Fruit fly (Drosophila melanogaster) whole organism, embryonic: Measurements from ENCODE around the gene rho-6.

ENCODE experiments used
- Awh ChIP-seq: fragments of 200-800 bp; sonication (Bioruptor generic); IDR thresholded peaks from 2 replicates; pipeline ENCODE4, ENCODE4 v1.3.6; 2022; ENCODE audit warnings: missing biosample characterization, missing genetic modification characterization
- Bdp1 ChIP-seq: fragments of 200-800 bp; sonication (Bioruptor generic); optimal IDR thresholded peaks from 3 replicates; lab custom pipeline; 2016; ENCODE audit warnings: missing biosample characterization, missing genetic modification characterization
- CG1233 ChIP-seq: fragments of 200-800 bp; sonication (Bioruptor generic); optimal IDR thresholded peaks from 4 replicates; lab custom pipeline; 2018; ENCODE audit warnings: missing biosample characterization, mild to moderate bottlenecking, missing genetic modification characterization
- CG12659 ChIP-seq: fragments of 200-800 bp; sonication (Bioruptor generic); optimal IDR thresholded peaks from 3 replicates; lab custom pipeline; 2017; ENCODE audit warnings: mild to moderate bottlenecking, missing biosample characterization, missing genetic modification reagents, missing genetic modification characterization
- CG12769 ChIP-seq: fragments of 200-800 bp; sonication (Bioruptor generic); optimal IDR thresholded peaks from 2 replicates; lab custom pipeline; 2019; ENCODE audit warnings: missing biosample characterization, mild to moderate bottlenecking, missing genetic modification characterization, moderate library complexity
- CG14710 ChIP-seq: fragments of 200-800 bp; sonication (Bioruptor generic); optimal IDR thresholded peaks from 3 replicates; lab custom pipeline; 2019; ENCODE audit warnings: missing biosample characterization, mild to moderate bottlenecking, missing genetic modification characterization, moderate library complexity
- CG17359 ChIP-seq: fragments of 200-800 bp; sonication (Bioruptor generic); optimal IDR thresholded peaks from 3 replicates; lab custom pipeline; 2018; ENCODE audit warnings: missing biosample characterization, mild to moderate bottlenecking, missing genetic modification characterization, moderate library complexity
- CG1792 ChIP-seq: fragments of 200-800 bp; sonication (Bioruptor generic); optimal IDR thresholded peaks from 2 replicates; lab custom pipeline; 2016; ENCODE audit warnings: missing biosample characterization, missing genetic modification characterization
- CG2875 ChIP-seq: fragments of 200-800 bp; sonication (Bioruptor generic); optimal IDR thresholded peaks from 2 replicates; lab custom pipeline; 2017; ENCODE audit warnings: missing biosample characterization, mild to moderate bottlenecking, missing genetic modification characterization, missing genetic modification reagents
- CG34376 ChIP-seq: fragments of 200-800 bp; sonication (Bioruptor generic); optimal IDR thresholded peaks from 2 replicates; lab custom pipeline; 2018; ENCODE audit warnings: missing biosample characterization, mild to moderate bottlenecking, missing genetic modification characterization
- CG4707 ChIP-seq: fragments of 200-800 bp; sonication (Bioruptor generic); optimal IDR thresholded peaks from 2 replicates; lab custom pipeline; 2018; ENCODE audit warnings: missing biosample characterization, mild to moderate bottlenecking, missing genetic modification characterization, moderate library complexity
- CG6254 ChIP-seq: fragments of 200-800 bp; sonication (Bioruptor generic); optimal IDR thresholded peaks from 3 replicates; lab custom pipeline; 2017; ENCODE audit warnings: mild to moderate bottlenecking, missing biosample characterization, missing genetic modification reagents, missing genetic modification characterization
- CG6683 ChIP-seq: fragments of 200-800 bp; sonication (Bioruptor generic); optimal IDR thresholded peaks from 2 replicates; lab custom pipeline; 2017; ENCODE audit warnings: missing biosample characterization, mild to moderate bottlenecking, missing genetic modification characterization, missing genetic modification reagents
- CG6791 ChIP-seq: fragments of 200-800 bp; sonication (Bioruptor generic); IDR thresholded peaks from 3 replicates; pipeline ENCODE4 v1.3.6; 2022; ENCODE audit warnings: missing biosample characterization, missing genetic modification characterization; ENCODE audit not compliant: partially characterized antibody
- CG8359 ChIP-seq: fragments of 200-800 bp; sonication (Bioruptor generic); optimal IDR thresholded peaks from 2 replicates; lab custom pipeline; 2017; ENCODE audit warnings: missing biosample characterization, mild to moderate bottlenecking, missing genetic modification characterization, borderline replicate concordance
- CG8924 ChIP-seq: fragments of 200-800 bp; optimal IDR thresholded peaks from 3 replicates; lab custom pipeline; 2019; ENCODE audit warnings: missing biosample characterization, mild to moderate bottlenecking, missing genetic modification characterization, moderate library complexity
- CG9215 ChIP-seq: fragments of 200-800 bp; sonication (Bioruptor generic); IDR thresholded peaks from 2 replicates; pipeline ENCODE4 v1.3.6; 2022; ENCODE audit warnings: missing biosample characterization, missing genetic modification characterization
- CG9817 ChIP-seq: fragments of 200-800 bp; sonication (Bioruptor generic); optimal IDR thresholded peaks from 2 replicates; lab custom pipeline; 2018; ENCODE audit warnings: missing biosample characterization, mild to moderate bottlenecking, missing genetic modification characterization, moderate library complexity
- CkIIα-i1 ChIP-seq: fragments of 200-800 bp; sonication (Bioruptor generic); IDR thresholded peaks from 2 replicates; pipeline ENCODE4 v1.3.6; 2022; ENCODE audit warnings: missing biosample characterization, missing genetic modification characterization
- Dbx ChIP-seq: fragments of 200-800 bp; sonication (Bioruptor generic); IDR thresholded peaks from 3 replicates; pipeline ENCODE4 v1.3.6; 2022; ENCODE audit warnings: missing biosample characterization, missing genetic modification characterization
- Dll ChIP-seq: fragments of 200-800 bp; sonication (Bioruptor generic); IDR thresholded peaks from 4 replicates; pipeline ENCODE4 v1.3.6; 2022; ENCODE audit warnings: missing biosample characterization, missing genetic modification characterization; ENCODE audit not compliant: partially characterized antibody
- Drgx ChIP-seq: fragments of 200-800 bp; sonication (Bioruptor generic); IDR thresholded peaks from 2 replicates; pipeline ENCODE4 v1.3.6; 2022; ENCODE audit warnings: missing biosample characterization, missing genetic modification characterization
- Eip74EF ChIP-seq, 2 experiments: fragments of 200-800 bp in 1 of 2; fragments of >200 bp in 1 of 2; sonication (Bioruptor generic) in 1 of 2; optimal IDR thresholded peaks; 2 replicates each; lab custom pipeline; 2017 to 2019; ENCODE audit warnings: missing biosample characterization in 2 of 2, missing genetic modification characterization in 2 of 2, mild to moderate bottlenecking in 1 of 2, moderate library complexity in 1 of 2
- Fer3 ChIP-seq: fragments of 200-800 bp; sonication (Bioruptor generic); optimal IDR thresholded peaks from 2 replicates; lab custom pipeline; 2018; ENCODE audit warnings: missing biosample characterization, mild to moderate bottlenecking, missing genetic modification characterization, moderate library complexity
- Hr78 ChIP-seq, 2 experiments: fragments of 200-800 bp in 1 of 2; fragments of >200 bp in 1 of 2; sonication (Bioruptor generic) in 1 of 2; optimal IDR thresholded peaks; 2 replicates each; lab custom pipeline; 2017 to 2019; ENCODE audit warnings: missing biosample characterization in 2 of 2, missing genetic modification characterization in 2 of 2, mild to moderate bottlenecking in 1 of 2, moderate library complexity in 1 of 2
- MTF-1 ChIP-seq: fragments of 200-800 bp; sonication (Bioruptor generic); optimal IDR thresholded peaks from 2 replicates; lab custom pipeline; 2018; ENCODE audit warnings: missing biosample characterization, mild to moderate bottlenecking, missing genetic modification characterization, borderline replicate concordance
- Mes4 ChIP-seq: fragments of 200-800 bp; sonication (Bioruptor generic); optimal IDR thresholded peaks from 2 replicates; lab custom pipeline; 2016; ENCODE audit warnings: missing biosample characterization, missing genetic modification characterization
- Ptx1 ChIP-seq: fragments of 200-800 bp; sonication (Bioruptor generic); IDR thresholded peaks from 2 replicates; pipeline ENCODE4 v1.3.6; 2022; ENCODE audit warnings: missing biosample characterization, missing genetic modification characterization
- Sin3A ChIP-seq: fragments of >200 bp; optimal IDR thresholded peaks from 2 replicates; lab custom pipeline; 2018
- Sox102F ChIP-seq: fragments of 200-800 bp; sonication (Bioruptor generic); optimal IDR thresholded peaks from 2 replicates; lab custom pipeline; 2018; ENCODE audit warnings: missing biosample characterization, mild to moderate bottlenecking, missing genetic modification characterization, moderate library complexity
- Taf1 ChIP-seq: fragments of 200-800 bp; sonication (Bioruptor generic); IDR thresholded peaks from 2 replicates; pipeline ENCODE4 v1.3.6; 2022; ENCODE audit warnings: missing biosample characterization, missing genetic modification characterization
- ase ChIP-seq: fragments of 200-800 bp; sonication (Bioruptor generic); IDR thresholded peaks from 3 replicates; pipeline ENCODE4 v1.3.6; 2022; ENCODE audit warnings: missing biosample characterization, missing genetic modification characterization
- chn ChIP-seq: fragments of 200-800 bp; sonication (Bioruptor generic); optimal IDR thresholded peaks from 2 replicates; lab custom pipeline; 2016; ENCODE audit warnings: missing biosample characterization, missing genetic modification characterization
- crc ChIP-seq: fragments of 200-800 bp; sonication (Bioruptor generic); optimal IDR thresholded peaks from 2 replicates; lab custom pipeline; 2016; ENCODE audit warnings: missing biosample characterization, missing genetic modification characterization
- dmrt99B ChIP-seq: fragments of 200-800 bp; sonication (Bioruptor generic); optimal IDR thresholded peaks from 2 replicates; lab custom pipeline; 2018; ENCODE audit warnings: missing biosample characterization, mild to moderate bottlenecking, missing genetic modification characterization, moderate library complexity
- dysf ChIP-seq: fragments of 200-800 bp; sonication (Bioruptor generic); IDR thresholded peaks from 3 replicates; pipeline ENCODE4 v1.3.6; 2022; ENCODE audit warnings: missing biosample characterization, missing genetic modification characterization
- esg ChIP-seq: fragments of 200-800 bp; sonication (Bioruptor generic); conservative IDR thresholded peaks from 2 replicates; pipeline ENCODE4 v1.3.6; 2022; ENCODE audit warnings: missing biosample characterization, missing genetic modification characterization
- gce ChIP-seq: fragments of 200-800 bp; sonication (Bioruptor generic); IDR thresholded peaks from 3 replicates; pipeline ENCODE4 v1.3.6; 2022; ENCODE audit warnings: missing biosample characterization, missing genetic modification characterization
- gem ChIP-seq: fragments of 200-800 bp; sonication (Bioruptor generic); optimal IDR thresholded peaks from 2 replicates; lab custom pipeline; 2019; ENCODE audit warnings: missing biosample characterization, mild to moderate bottlenecking, missing genetic modification characterization, moderate library complexity
- grau ChIP-seq: fragments of 200-800 bp; optimal IDR thresholded peaks from 3 replicates; lab custom pipeline; 2019; ENCODE audit warnings: missing biosample characterization, mild to moderate bottlenecking, missing genetic modification characterization, moderate library complexity
- ham ChIP-seq: fragments of 200-800 bp; sonication (Bioruptor generic); IDR thresholded peaks from 2 replicates; pipeline ENCODE4 v1.3.6; 2022; ENCODE audit warnings: missing biosample characterization, missing genetic modification characterization
- hth ChIP-seq: fragments of >200 bp; optimal IDR thresholded peaks from 2 replicates; lab custom pipeline; 2017; ENCODE audit warnings: inconsistent platforms
- ind ChIP-seq: fragments of 200-800 bp; sonication (Bioruptor generic); optimal IDR thresholded peaks from 3 replicates; lab custom pipeline; 2016; ENCODE audit warnings: missing biosample characterization, missing genetic modification characterization
- lab ChIP-seq: fragments of 200-800 bp; sonication (Bioruptor generic); optimal IDR thresholded peaks from 3 replicates; lab custom pipeline; 2017; ENCODE audit warnings: missing biosample characterization, missing genetic modification characterization, mild to moderate bottlenecking, moderate library complexity, missing genetic modification reagents
- nerfin-2 ChIP-seq: fragments of 200-800 bp; sonication (Bioruptor generic); IDR thresholded peaks from 2 replicates; pipeline ENCODE4 v1.3.6; 2022; ENCODE audit warnings: missing biosample characterization, missing genetic modification characterization; ENCODE audit not compliant: partially characterized antibody
- p53 ChIP-seq: fragments of 200-800 bp; sonication (Bioruptor generic); optimal IDR thresholded peaks from 2 replicates; lab custom pipeline; 2016; ENCODE audit warnings: missing biosample characterization, missing genetic modification characterization
- scrt ChIP-seq: fragments of 200-800 bp; sonication (Bioruptor generic); optimal IDR thresholded peaks from 2 replicates; lab custom pipeline; 2018; ENCODE audit warnings: missing biosample characterization, mild to moderate bottlenecking, missing genetic modification characterization, moderate library complexity
- slbo ChIP-seq: fragments of 200-800 bp; sonication (Bioruptor generic); IDR thresholded peaks from 2 replicates; pipeline ENCODE4 v1.3.6; 2022; ENCODE audit warnings: missing biosample characterization, missing genetic modification characterization
- sug ChIP-seq: fragments of 200-800 bp; optimal IDR thresholded peaks from 2 replicates; lab custom pipeline; 2019; ENCODE audit warnings: missing biosample characterization, mild to moderate bottlenecking, missing genetic modification characterization, moderate library complexity
- yki ChIP-seq: fragments of >200 bp; optimal IDR thresholded peaks from 3 replicates; lab custom pipeline; 2018

The rho-6 gene

DNA sequence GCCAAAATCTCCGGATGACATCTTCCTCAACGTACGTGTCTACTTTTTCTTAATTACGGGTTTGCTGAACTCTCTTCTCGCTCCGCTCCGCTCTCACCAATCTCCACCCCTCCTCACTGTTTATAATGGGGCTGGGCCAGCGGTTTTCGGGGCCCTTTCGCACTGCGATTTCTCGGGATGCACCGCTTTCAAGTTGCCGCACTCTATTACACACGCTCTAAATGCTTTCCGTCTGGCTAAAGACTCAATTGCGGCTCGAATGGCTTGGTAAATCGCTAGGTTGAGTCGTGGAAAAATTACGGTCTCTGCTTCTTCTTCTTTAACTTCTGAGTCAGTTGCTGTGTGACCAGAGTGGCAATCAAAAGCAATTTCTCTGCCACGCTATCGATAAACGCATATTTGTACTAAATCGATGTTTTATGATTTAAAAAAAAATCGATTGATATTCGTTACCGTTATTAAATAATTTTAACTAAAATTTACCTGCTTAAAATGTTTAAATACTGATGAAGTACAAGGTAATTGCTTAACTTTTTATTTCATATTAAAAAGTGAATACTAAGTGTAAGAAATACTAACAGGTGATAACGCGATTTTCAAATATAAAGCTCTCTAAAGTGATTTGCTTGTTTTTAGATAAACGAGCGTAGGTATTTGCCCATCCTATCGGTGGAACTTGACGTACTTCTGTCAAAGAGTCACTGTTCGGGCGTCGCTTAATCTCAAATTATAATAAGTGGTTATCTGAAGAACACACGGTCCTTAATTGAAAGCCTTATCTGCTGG lies 24.2 kb downstream of the rho-6 start, which contains the start of the genes Rab6 and Phae1 (continued):
- TF ChIP-seq Bdp1 (GFP tag; lab: Kevin White, UChicago): no peak
- no peak for TF ChIP-seq dysf (GFP tag; lab: Robert Waterston, UW)
- no peak for TF ChIP-seq yki (lab: Kevin White, UChicago)
- TF ChIP-seq ham (GFP tag; lab: Robert Waterston, UW): no peak
- no peak for TF ChIP-seq CG2875 (GFP tag; lab: Kevin White, UChicago)
- no peak for TF ChIP-seq CG8924 (tag; lab: Kevin White, UChicago)
- peak; percentile 70 for TF ChIP-seq CG14710
- no peak for TF ChIP-seq hth
- no peak for TF ChIP-seq Fer3
- no peak for TF ChIP-seq grau
- no peak for TF ChIP-seq CkIIα-i1 (GFP tag; lab: Robert Waterston, UW)
- TF ChIP-seq sug: peak; percentile 10
- no peak for TF ChIP-seq Awh
- TF ChIP-seq scrt: no peak
- TF ChIP-seq CG34376: no peak
- TF ChIP-seq CG9215 (GFP tag; lab: Robert Waterston, UW): no peak
- TF ChIP-seq Eip74EF (GFP tag; optimal IDR thresholded peaks at IDR 0.05; lab: Kevin White, UChicago): no peak
- TF ChIP-seq dmrt99B: no peak
- peak; percentile 81 for TF ChIP-seq CG6791
- TF ChIP-seq CG1792 (GFP tag; lab: Kevin White, UChicago): no peak
- no peak for TF ChIP-seq CG8359
- no peak for TF ChIP-seq Ptx1 (GFP tag; lab: Robert Waterston, UW)
- TF ChIP-seq gem (tag; lab: Kevin White, UChicago): no peak
- no peak for TF ChIP-seq chn
- TF ChIP-seq ind (GFP tag; lab: Kevin White, UChicago): no peak
- TF ChIP-seq CG4707 (GFP tag; lab: Kevin White, UChicago): no peak
- TF ChIP-seq ase (GFP tag; lab: Robert Waterston, UW): no peak
- TF ChIP-seq CG6683 (GFP tag; lab: Kevin White, UChicago): no peak
- TF ChIP-seq slbo (GFP tag; lab: Robert Waterston, UW): no peak
- TF ChIP-seq CG1233: no peak
- TF ChIP-seq Dbx (GFP tag; lab: Robert Waterston, UW): no peak
- TF ChIP-seq CG12769: no peak
- no peak for TF ChIP-seq p53 (GFP tag; lab: Kevin White, UChicago)
- TF ChIP-seq CG17359 (tag; lab: Kevin White, UChicago): no peak
- no peak for TF ChIP-seq CG9817 (tag; lab: Kevin White, UChicago)
- no peak for TF ChIP-seq Drgx (GFP tag; lab: Robert Waterston, UW)
- TF ChIP-seq MTF-1 (GFP tag; lab: Kevin White, UChicago): no peak
- no peak for TF ChIP-seq Hr78 (GFP tag; optimal IDR thresholded peaks at IDR 0.05; lab: Kevin White, UChicago)
- no peak for TF ChIP-seq Mes4
- TF ChIP-seq crc (GFP tag; lab: Kevin White, UChicago): no peak
- no peak for TF ChIP-seq esg
- TF ChIP-seq CG6254 (GFP tag; lab: Kevin White, UChicago): no peak
- no peak for TF ChIP-seq Taf1 (GFP tag; lab: Robert Waterston, UW)
- peak; percentile 8 for TF ChIP-seq CG12659 (GFP tag; lab: Kevin White, UChicago)
- TF ChIP-seq Sox102F (GFP tag; lab: Kevin White, UChicago): no peak
- peak; percentile 63; the same call in 1 of the 2 replicates for TF ChIP-seq nerfin-2 (GFP tag; lab: Robert Waterston, UW)
- TF ChIP-seq lab (GFP tag; lab: Kevin White, UChicago): no peak
- peak; percentile 83 for TF ChIP-seq Dll (GFP tag; lab: Robert Waterston, UW)
- TF ChIP-seq Sin3A: peak; percentile 45
- TF ChIP-seq gce (GFP tag; lab: Robert Waterston, UW): no peak
